Fruit fly (Drosophila melanogaster) whole organism, adult: ENCODE results near the gene CG10077.

Experiments
- CG11617 ChIP-seq: fragments of 200-800 bp; sonication (Bioruptor generic); optimal IDR thresholded peaks from 2 replicates; lab custom pipeline; 2017; ENCODE audit warnings: mild to moderate bottlenecking, missing biosample characterization, missing genetic modification reagents, missing genetic modification characterization
- CG12768 ChIP-seq: fragments of 200-800 bp; sonication (Bioruptor generic); optimal IDR thresholded peaks from 2 replicates; lab custom pipeline; 2017; ENCODE audit warnings: missing biosample characterization, missing genetic modification characterization, mild to moderate bottlenecking, moderate library complexity, missing genetic modification reagents
- CG14711 ChIP-seq: fragments of 200-800 bp; sonication (Bioruptor generic); optimal IDR thresholded peaks from 2 replicates; lab custom pipeline; 2018; ENCODE audit warnings: missing biosample characterization, mild to moderate bottlenecking, missing genetic modification characterization, moderate library complexity
- CG1620 ChIP-seq: fragments of 200-800 bp; sonication (Bioruptor generic); optimal IDR thresholded peaks from 2 replicates; lab custom pipeline; 2016; ENCODE audit warnings: missing biosample characterization, missing genetic modification characterization
- CG33017 ChIP-seq: fragments of 200-800 bp; sonication (Bioruptor generic); optimal IDR thresholded peaks from 2 replicates; lab custom pipeline; 2018; ENCODE audit warnings: missing biosample characterization, mild to moderate bottlenecking, missing genetic modification characterization, moderate library complexity
- CG5204 ChIP-seq: fragments of 200-800 bp; sonication (Bioruptor generic); optimal IDR thresholded peaks from 2 replicates; lab custom pipeline; 2016; ENCODE audit warnings: missing biosample characterization, missing genetic modification characterization
- CG7045 ChIP-seq: fragments of 200-800 bp; sonication (Bioruptor generic); optimal IDR thresholded peaks from 2 replicates; lab custom pipeline; 2017; ENCODE audit warnings: missing biosample characterization, mild to moderate bottlenecking, missing genetic modification characterization
- CG7101 ChIP-seq: fragments of 200-800 bp; sonication (Bioruptor generic); optimal IDR thresholded peaks from 2 replicates; lab custom pipeline; 2018; ENCODE audit warnings: missing biosample characterization, mild to moderate bottlenecking, missing genetic modification characterization, moderate library complexity
- Clk ChIP-seq: fragments of 200-800 bp; sonication (Bioruptor generic); optimal IDR thresholded peaks from 2 replicates; lab custom pipeline; 2017; ENCODE audit warnings: missing biosample characterization, missing genetic modification characterization
- Crg-1 ChIP-seq: fragments of 200-800 bp; sonication (Bioruptor generic); optimal IDR thresholded peaks from 2 replicates; lab custom pipeline; 2016; ENCODE audit warnings: missing biosample characterization, missing genetic modification characterization
- Hr96 ChIP-seq: fragments of 200-800 bp; sonication (Bioruptor generic); optimal IDR thresholded peaks from 2 replicates; lab custom pipeline; 2016; ENCODE audit warnings: missing biosample characterization, missing genetic modification characterization
- Mnt ChIP-seq: fragments of 200-800 bp; sonication (Bioruptor generic); optimal IDR thresholded peaks from 2 replicates; lab custom pipeline; 2016; ENCODE audit warnings: missing biosample characterization, mild to moderate bottlenecking, missing genetic modification characterization
- bab1 ChIP-seq: fragments of 200-800 bp; sonication (Bioruptor generic); optimal IDR thresholded peaks from 3 replicates; lab custom pipeline; 2019; ENCODE audit warnings: missing biosample characterization, mild to moderate bottlenecking, missing genetic modification characterization, moderate library complexity
- cic ChIP-seq: fragments of 200-800 bp; sonication (Bioruptor generic); optimal IDR thresholded peaks from 2 replicates; lab custom pipeline; 2017; ENCODE audit warnings: missing biosample characterization, mild to moderate bottlenecking, missing genetic modification characterization, moderate library complexity
- cnc ChIP-seq, 2 experiments: fragments of >200 bp; optimal IDR thresholded peaks; 2 replicates each; lab custom pipeline; 2017
- kay ChIP-seq: fragments of 200-800 bp; sonication (Bioruptor generic); peaks from one replicate; lab custom pipeline; 2016; ENCODE audit warnings: missing biosample characterization, missing genetic modification characterization, borderline replicate concordance
- ovo ChIP-seq: fragments of 200-800 bp; sonication (Bioruptor generic); optimal IDR thresholded peaks from 2 replicates; lab custom pipeline; 2016; ENCODE audit warnings: missing biosample characterization, missing genetic modification characterization
- pad ChIP-seq: fragments of 200-800 bp; sonication (Bioruptor generic); optimal IDR thresholded peaks from 3 replicates; lab custom pipeline; 2017; ENCODE audit warnings: missing biosample characterization, missing genetic modification characterization, mild to moderate bottlenecking, moderate library complexity, missing genetic modification reagents
- tj ChIP-seq: fragments of 200-800 bp; sonication (Bioruptor generic); optimal IDR thresholded peaks from 3 replicates; lab custom pipeline; 2017; ENCODE audit warnings: missing biosample characterization, mild to moderate bottlenecking, missing genetic modification characterization, moderate library complexity
- toe ChIP-seq: fragments of 200-800 bp; sonication (Bioruptor generic); optimal IDR thresholded peaks from 2 replicates; lab custom pipeline; 2016; ENCODE audit warnings: missing biosample characterization, missing genetic modification characterization

The CG10077 gene

DNA sequence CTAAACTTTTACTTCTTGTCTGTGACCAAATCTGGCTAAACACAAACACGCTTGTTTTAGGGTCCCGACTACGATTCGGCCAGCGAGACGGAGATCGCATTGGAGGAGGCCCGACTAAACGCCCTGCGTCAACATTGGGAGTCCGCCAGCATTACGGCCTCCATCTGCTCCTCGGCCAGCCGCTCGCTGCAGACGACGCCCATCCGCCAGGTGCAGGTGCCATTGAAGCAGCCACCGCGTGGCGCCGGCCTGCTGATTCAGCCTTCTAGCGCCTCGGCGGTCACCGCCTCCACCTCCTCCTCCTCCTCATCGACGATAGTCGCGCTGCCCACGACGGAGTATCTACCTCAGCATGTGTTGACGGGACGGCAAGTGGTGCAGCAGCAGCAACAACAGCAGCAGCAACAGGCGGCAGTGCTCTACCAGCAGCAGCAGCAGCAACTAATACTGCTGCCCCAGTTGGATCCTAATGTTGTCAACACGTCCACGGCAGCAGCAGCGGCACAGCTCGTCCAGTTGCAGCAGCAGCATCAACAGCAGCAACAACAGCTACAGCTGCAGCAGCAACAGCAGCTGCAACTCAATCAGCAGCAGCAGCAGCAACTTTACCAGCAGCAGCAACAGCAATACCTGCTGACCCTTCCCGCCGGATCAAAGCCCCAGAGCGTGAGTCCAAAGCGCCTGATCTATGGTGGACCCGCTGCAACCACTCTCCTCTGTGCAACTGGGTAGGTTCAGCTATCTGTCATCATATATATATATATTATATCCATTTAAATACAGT lies 8.3 kb downstream of the CG10077 start:
- TF ChIP-seq cic (GFP tag; lab: Kevin White, UChicago) (no peak), toe (GFP tag; lab: Kevin White, UChicago) (no peak), CG33017 (no peak), CG12768 (GFP tag; lab: Kevin White, UChicago) (no peak), Clk (GFP tag; lab: Kevin White, UChicago) (no peak), CG5204 (GFP tag; lab: Kevin White, UChicago) (no peak), bab1 (GFP tag; lab: Kevin White, UChicago) (no peak), CG11617 (GFP tag; lab: Kevin White, UChicago) (no peak), tj (no peak), pad (GFP tag; lab: Kevin White, UChicago) (no peak), CG7045 (GFP tag; lab: Kevin White, UChicago) (no peak), CG7101 (tag; lab: Kevin White, UChicago) (no peak), Mnt (no peak), ovo (GFP tag; lab: Kevin White, UChicago) (no peak), Crg-1 (no peak), CG1620 (GFP tag; lab: Kevin White, UChicago) (no peak), kay (GFP tag; lab: Kevin White, UChicago) (no peak), cnc (optimal IDR thresholded peaks at IDR 0.05; lab: Kevin White, UChicago) (no peak)

DNA sequence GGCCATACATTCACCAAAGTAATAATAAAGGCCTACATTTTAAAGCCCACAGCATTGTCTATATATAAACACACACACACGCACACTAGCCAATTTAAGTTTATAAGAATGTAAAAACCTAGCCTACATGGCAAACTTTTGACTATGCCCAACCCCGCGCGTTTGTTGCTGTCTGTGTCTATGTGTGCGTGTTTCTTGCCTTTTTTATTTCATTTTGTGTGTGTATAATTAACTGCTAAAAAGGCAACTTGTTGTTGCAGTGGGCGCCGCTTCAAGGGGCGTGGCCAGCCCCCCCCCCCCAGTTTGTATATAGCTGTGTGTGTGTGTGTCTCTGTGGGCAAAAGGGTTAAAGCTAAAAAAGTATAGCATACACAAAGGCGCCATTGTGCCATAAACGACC lies 10.3 kb downstream of the CG10077 start:
- no peak for TF ChIP-seq CG7101 (tag; lab: Kevin White, UChicago)
- no peak for TF ChIP-seq Hr96 (GFP tag; lab: Kevin White, UChicago)
- TF ChIP-seq CG7045 (GFP tag; lab: Kevin White, UChicago), result no peak
- TF ChIP-seq CG33017, result no peak
- no peak for TF ChIP-seq ovo (GFP tag; lab: Kevin White, UChicago)
- no peak for TF ChIP-seq Mnt
- no peak for TF ChIP-seq cnc (optimal IDR thresholded peaks at IDR 0.05; lab: Kevin White, UChicago)
- TF ChIP-seq tj, result no peak
- TF ChIP-seq CG14711 (tag; lab: Kevin White, UChicago), result no peak
- no peak for TF ChIP-seq kay (GFP tag; lab: Kevin White, UChicago)
- no peak for TF ChIP-seq CG11617 (GFP tag; lab: Kevin White, UChicago)

DNA sequence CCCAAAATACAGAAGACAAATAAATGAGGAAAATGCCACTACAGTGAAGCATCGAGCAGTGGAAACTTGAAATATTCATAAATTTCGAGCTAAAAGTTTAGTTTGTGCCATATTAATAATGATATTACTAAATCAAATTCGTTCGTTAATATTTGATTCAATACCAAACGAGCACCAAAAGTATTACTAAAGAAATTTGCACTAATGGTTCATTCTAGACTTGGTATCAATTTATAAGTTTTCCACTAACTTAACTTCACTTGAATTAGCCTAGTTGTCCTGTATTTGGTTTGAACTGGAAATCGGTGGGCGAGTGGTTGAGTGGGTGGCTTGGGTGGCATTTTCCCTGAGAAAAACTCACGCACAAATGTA lies 11.8 kb downstream of the CG10077 start:
- TF ChIP-seq CG12768 (GFP tag; lab: Kevin White, UChicago) (no peak), ovo (GFP tag; lab: Kevin White, UChicago) (no peak), CG7101 (tag; lab: Kevin White, UChicago) (no peak), CG5204 (GFP tag; lab: Kevin White, UChicago) (no peak), Mnt (no peak), kay (GFP tag; lab: Kevin White, UChicago) (no peak), CG33017 (no peak)

DNA sequence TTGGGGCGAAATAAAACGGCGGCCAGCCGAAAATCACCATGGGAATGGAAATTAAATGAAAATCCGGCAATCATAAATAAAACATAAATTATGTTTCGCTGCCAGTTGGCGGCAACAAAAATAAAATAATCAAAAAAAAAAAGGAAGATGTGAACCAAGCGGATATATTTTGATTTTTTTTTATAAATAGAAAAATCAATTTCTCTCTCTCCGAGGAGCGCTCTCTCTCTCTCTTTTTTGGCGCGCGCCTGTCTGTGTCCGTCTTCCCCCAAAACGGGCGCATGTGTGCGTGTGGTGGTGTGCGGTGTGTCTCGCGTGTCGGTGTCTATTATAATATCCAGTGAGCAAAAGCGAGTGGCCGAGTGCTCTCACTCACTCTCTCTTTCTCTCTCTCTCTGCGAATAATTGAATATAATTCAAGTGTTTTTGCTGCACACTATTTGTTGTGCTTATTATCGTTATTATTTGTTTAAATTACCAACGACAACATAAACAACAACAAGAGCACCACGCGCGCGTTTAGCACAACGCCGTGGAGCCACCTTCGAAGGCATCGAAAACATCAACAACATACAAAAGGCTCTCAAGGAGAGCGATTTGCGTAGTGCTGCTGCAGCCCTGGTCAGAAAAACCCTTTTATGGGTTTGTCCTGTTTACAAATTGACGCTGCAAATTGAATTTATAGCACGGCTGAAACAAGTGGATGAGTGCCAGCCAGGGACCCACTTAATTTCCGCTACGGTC lies 12.3 kb downstream of the CG10077 start:
- no peak for TF ChIP-seq CG11617 (GFP tag; lab: Kevin White, UChicago)
- no peak for TF ChIP-seq kay (GFP tag; lab: Kevin White, UChicago)
- no peak for TF ChIP-seq CG14711 (tag; lab: Kevin White, UChicago)

DNA sequence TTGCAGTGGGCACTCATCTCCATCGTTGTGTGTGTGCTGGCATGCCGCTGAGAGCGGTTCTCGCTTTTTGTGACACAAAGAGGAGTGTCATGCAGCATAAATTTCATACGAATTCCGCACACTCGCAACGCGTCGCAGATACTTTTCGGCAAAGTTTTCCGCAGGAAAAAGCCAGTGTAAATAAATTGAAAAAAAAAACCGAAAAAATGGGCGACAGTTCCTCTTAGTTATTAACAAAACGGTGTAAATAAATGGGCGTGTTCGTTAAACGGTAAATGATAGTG lies 12.9 kb downstream of the CG10077 start, which contains the start of gene tow:
TSS of gene tow (plus strand) at position 26 of the 284 bp plus-strand sequence.
- TF ChIP-seq Clk (GFP tag; lab: Kevin White, UChicago) (no peak), Mnt (no peak), CG11617 (GFP tag; lab: Kevin White, UChicago) (no peak), CG33017 (no peak), pad (GFP tag; lab: Kevin White, UChicago) (no peak), tj (no peak), cnc (optimal IDR thresholded peaks at IDR 0.05; lab: Kevin White, UChicago) (no peak), CG7101 (tag; lab: Kevin White, UChicago) (no peak), toe (GFP tag; lab: Kevin White, UChicago) (no peak)

DNA sequence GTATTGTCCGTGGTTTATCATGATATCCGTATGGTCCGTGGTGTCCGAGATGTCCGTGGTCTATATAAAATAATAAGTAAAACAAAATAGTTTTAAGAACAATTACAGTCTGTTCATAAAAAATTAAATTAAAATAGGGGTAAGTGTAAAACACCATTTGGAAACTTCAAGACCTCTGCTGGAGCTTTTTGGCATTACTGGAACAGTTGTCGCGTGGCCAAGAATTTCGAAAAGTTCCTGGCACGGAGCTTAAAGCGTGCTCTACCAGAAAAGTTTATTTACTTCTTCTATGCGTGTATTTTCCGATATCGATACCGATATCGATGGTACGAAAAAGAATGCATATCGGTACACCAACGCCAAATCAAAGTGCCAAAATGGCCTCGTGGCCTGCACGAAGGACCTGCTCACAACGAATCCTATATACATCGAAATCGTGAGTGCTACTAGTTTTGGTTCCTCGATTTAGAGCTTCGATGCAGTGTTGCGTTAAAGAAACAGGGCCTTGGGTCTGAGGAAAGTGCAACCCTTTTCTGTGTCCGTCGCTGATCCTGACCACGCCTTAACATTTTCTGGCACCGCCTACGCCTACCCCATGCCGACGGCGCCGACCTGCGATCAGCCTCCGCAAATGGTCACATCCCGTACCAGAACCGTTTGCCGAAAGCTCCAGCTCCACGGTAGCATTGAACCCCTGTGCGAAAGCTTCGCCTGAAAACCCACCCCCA lies 13.4 kb downstream of the CG10077 start:
- TF ChIP-seq CG11617 (GFP tag; lab: Kevin White, UChicago) (no peak), Crg-1 (no peak), toe (GFP tag; lab: Kevin White, UChicago) (no peak), Hr96 (GFP tag; lab: Kevin White, UChicago) (peak; percentile 2), Clk (GFP tag; lab: Kevin White, UChicago) (no peak)
